Worm (Caenorhabditis elegans): ENCODE data around the gene W07G4.5.

DNA sequence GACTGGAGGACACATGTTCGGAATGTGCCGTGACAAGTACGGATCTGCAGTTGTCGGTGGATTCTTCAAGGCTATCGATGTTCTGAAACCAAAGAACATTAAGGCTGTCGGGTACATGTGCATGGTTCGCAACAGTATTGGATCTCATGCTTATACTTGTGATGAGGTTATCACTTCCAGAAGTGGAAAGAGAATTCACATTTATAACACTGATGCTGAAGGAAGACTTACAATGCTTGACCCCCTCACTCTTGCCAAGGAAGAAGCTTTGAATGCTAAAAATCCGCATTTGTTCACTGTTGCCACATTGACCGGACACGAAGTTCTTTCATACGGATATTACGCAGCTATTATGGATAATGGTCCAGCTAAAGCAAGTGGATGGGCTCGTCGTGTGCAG is 2.8 kb upstream of the W07G4.5 start:
- TF ChIP-seq ekl-4 (GFP tag; IDR thresholded peaks at IDR 0.05) (no peak), aptf-3 (GFP tag; IDR thresholded peaks at IDR 0.05) (no peak), lin-40 (tag; optimal IDR thresholded peaks at IDR 0.05) (no peak), F49E8.2 (tag; optimal IDR thresholded peaks at IDR 0.05; ENCODE audit: insufficient read depth) (no peak), akir-1 (GFP tag; optimal IDR thresholded peaks at IDR 0.05) (no peak), hmg-20 (GFP tag; IDR thresholded peaks at IDR 0.05) (no peak), efl-1 (GFP tag; optimal IDR thresholded peaks at IDR 0.05) (no peak), let-526 (GFP tag; IDR thresholded peaks at IDR 0.05) (no peak), lag-1 (GFP tag; IDR thresholded peaks at IDR 0.05) (no peak), F22D6.2 (tag; optimal IDR thresholded peaks at IDR 0.05) (no peak), athp-1 (tag; optimal IDR thresholded peaks at IDR 0.05) (no peak)
